Worm (Caenorhabditis elegans): ENCODE results near the gene C06H5.12.

DNA sequence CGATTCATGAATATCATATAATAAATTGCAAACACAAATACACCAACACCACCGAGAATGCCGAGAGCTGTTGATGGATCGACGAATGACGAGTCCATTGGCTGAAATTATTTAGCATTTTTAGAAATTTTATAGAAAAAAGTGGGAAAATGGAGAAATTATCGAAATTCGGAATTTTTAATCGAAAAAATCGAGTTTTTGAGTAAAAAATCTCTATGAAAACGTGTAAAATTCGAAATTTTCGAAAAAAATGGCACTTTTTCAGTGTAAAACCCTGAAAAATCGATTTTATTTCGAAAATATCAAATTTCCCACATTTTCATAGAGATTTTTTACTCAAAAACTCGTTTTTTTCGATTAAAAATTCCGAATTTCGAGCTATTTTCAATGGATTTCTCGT is 38.7 kb upstream of the C06H5.12 start, which contains the start of gene tcc-1:
- TF ChIP-seq nhr-12 (tag; optimal IDR thresholded peaks at IDR 0.05), result no peak
- no peak for TF ChIP-seq ces-1 (GFP tag; optimal IDR thresholded peaks at IDR 0.05)
- no peak for TF ChIP-seq elt-1 (tag; optimal IDR thresholded peaks at IDR 0.05; ENCODE audit: borderline replicate concordance, insufficient read depth)
- no peak for TF ChIP-seq unc-120 (tag; optimal IDR thresholded peaks at IDR 0.05; ENCODE audit: poor library complexity, severe bottlenecking)
- no peak for TF ChIP-seq unc-62 (GFP tag; optimal IDR thresholded peaks at IDR 0.05)
- TF ChIP-seq mab-5 (tag; optimal IDR thresholded peaks at IDR 0.05), result no peak
- no peak for TF ChIP-seq mep-1 (tag; optimal IDR thresholded peaks at IDR 0.05)
- no peak for TF ChIP-seq nhr-237 (tag; optimal IDR thresholded peaks at IDR 0.05)
- TF ChIP-seq lsy-2 (tag; optimal IDR thresholded peaks at IDR 0.05), result no peak
- no peak for TF ChIP-seq ceh-43 (GFP tag; optimal IDR thresholded peaks at IDR 0.05)
- no peak for TF ChIP-seq cnd-1 (tag; optimal IDR thresholded peaks at IDR 0.05)

Data from whole organism, mixed stage, embryonic.